Worm (Caenorhabditis elegans) whole organism, L4 larva: ENCODE measurements around the gene otpl-5.

ENCODE experiments used
- D1046.2 ChIP-seq: fragments of 200-800 bp; sonication (Bioruptor generic); IDR thresholded peaks from 2 replicates; pipeline ENCODE4 v1.3.6; 2022; ENCODE audit warnings: missing genetic modification characterization, missing compliant biosample characterization
- F44E2.7 ChIP-seq: fragments of 200-800 bp; sonication (Bioruptor generic); IDR thresholded peaks from 2 replicates; pipeline ENCODE4 v2.1.2; 2022; ENCODE audit warnings: missing genetic modification characterization, missing compliant biosample characterization
- ZK546.5 ChIP-seq, 2 experiments: sonication (generic microtip); optimal IDR thresholded peaks; 2 replicates each; lab custom pipeline; 2017; ENCODE audit warnings: missing biosample characterization in 2 of 2, missing genetic modification characterization in 2 of 2
- aha-1 ChIP-seq: fragments of 150-350 bp; peaks from one replicate; lab custom pipeline; 2014; ENCODE audit warnings: missing biosample characterization, missing genetic modification characterization
- arid-1 ChIP-seq: fragments of 200-800 bp; sonication (Bioruptor generic); conservative IDR thresholded peaks from 2 replicates; pipeline ENCODE4 v1.3.6; 2022; ENCODE audit warnings: missing genetic modification reagents, missing genetic modification characterization, missing compliant biosample characterization
- attf-4 ChIP-seq: sonication (generic microtip); optimal IDR thresholded peaks from 3 replicates; lab custom pipeline; 2017; ENCODE audit warnings: missing biosample characterization, missing genetic modification characterization
- ceh-32 ChIP-seq: sonication (generic microtip); optimal IDR thresholded peaks from 2 replicates; lab custom pipeline; 2016; ENCODE audit warnings: mild to moderate bottlenecking, missing genetic modification characterization, missing compliant biosample characterization; ENCODE audit not compliant: poor library complexity
- ceh-44 ChIP-seq: fragments of 200-800 bp; sonication (Bioruptor generic); IDR thresholded peaks from 2 replicates; pipeline ENCODE4 v1.3.6; 2022; ENCODE audit warnings: missing genetic modification reagents, missing genetic modification characterization, missing compliant biosample characterization
- ces-1 ChIP-seq: fragments of 150-350 bp; sonication (generic microtip); optimal IDR thresholded peaks from 4 replicates; lab custom pipeline; 2014; ENCODE audit warnings: missing biosample characterization, missing genetic modification reagents, missing genetic modification characterization
- cey-2 ChIP-seq: sonication (generic microtip); optimal IDR thresholded peaks from 3 replicates; lab custom pipeline; 2017; ENCODE audit warnings: missing genetic modification characterization, mild to moderate bottlenecking, missing compliant biosample characterization, antibody characterized with exemption, borderline replicate concordance; ENCODE audit not compliant: insufficient read depth
- daf-16 ChIP-seq, 3 experiments: sonication (generic microtip); optimal IDR thresholded peaks; 2 replicates each; lab custom pipeline; 2016 to 2017; ENCODE audit warnings: missing genetic modification characterization in 3 of 3, missing genetic modification reagents in 3 of 3, mild to moderate bottlenecking in 2 of 3, missing compliant biosample characterization in 2 of 3, missing biosample characterization in 1 of 3, moderate library complexity in 1 of 3
- dmd-6 ChIP-seq: fragments of 200-800 bp; sonication (Bioruptor generic); IDR thresholded peaks from 2 replicates; pipeline ENCODE4 v1.3.6; 2022; ENCODE audit warnings: missing genetic modification reagents, missing genetic modification characterization, missing compliant biosample characterization
- dpl-1 ChIP-seq: fragments of 150-350 bp; optimal IDR thresholded peaks from 2 replicates; lab custom pipeline; 2014; ENCODE audit warnings: missing biosample characterization, missing genetic modification reagents, missing genetic modification characterization
- hlh-11 ChIP-seq: fragments of 200-800 bp; sonication (Bioruptor generic); optimal IDR thresholded peaks from 2 replicates; lab custom pipeline; 2018; ENCODE audit warnings: mild to moderate bottlenecking, missing genetic modification characterization, missing compliant biosample characterization
- hmg-1.1 ChIP-seq: fragments of 200-800 bp; sonication (Bioruptor generic); IDR thresholded peaks from 2 replicates; pipeline ENCODE4 v1.3.6; 2022; ENCODE audit warnings: missing genetic modification reagents, missing genetic modification characterization, missing compliant biosample characterization
- lin-29 ChIP-seq: fragments of 200-800 bp; sonication (Bioruptor generic); IDR thresholded peaks from 2 replicates; pipeline ENCODE4 v1.3.6; 2022; ENCODE audit warnings: missing genetic modification reagents, missing genetic modification characterization, missing compliant biosample characterization
- lin-39 ChIP-seq: fragments of 150-350 bp; optimal IDR thresholded peaks from 2 replicates; lab custom pipeline; 2014; ENCODE audit warnings: missing biosample characterization, missing genetic modification reagents, missing genetic modification characterization
- madf-9 ChIP-seq: fragments of 200-800 bp; sonication (Bioruptor generic); conservative IDR thresholded peaks from 2 replicates; pipeline ENCODE4 v1.3.6; 2022; ENCODE audit warnings: missing genetic modification reagents, missing genetic modification characterization, missing compliant biosample characterization
- mdl-1 ChIP-seq, 2 experiments: fragments of 150-350 bp in 1 of 2; sonication (generic microtip) in 1 of 2; optimal IDR thresholded peaks; 2 replicates each; lab custom pipeline; 2014 to 2017; ENCODE audit warnings: missing biosample characterization in 2 of 2, missing genetic modification characterization in 2 of 2
- mes-2 ChIP-seq: sonication (generic microtip); optimal IDR thresholded peaks from 2 replicates; lab custom pipeline; 2016; ENCODE audit warnings: missing genotype, mild to moderate bottlenecking, missing genetic modification characterization, missing compliant biosample characterization; ENCODE audit not compliant: poor library complexity, severe bottlenecking
- nhr-102 ChIP-seq: sonication (generic microtip); optimal IDR thresholded peaks from 2 replicates; lab custom pipeline; 2016; ENCODE audit warnings: mild to moderate bottlenecking, missing genetic modification characterization, moderate library complexity, missing compliant biosample characterization
- nhr-11 ChIP-seq: fragments of 150-350 bp; optimal IDR thresholded peaks from 2 replicates; lab custom pipeline; 2014; ENCODE audit warnings: missing biosample characterization, missing genetic modification characterization
- nhr-28 ChIP-seq: fragments of 150-350 bp; optimal IDR thresholded peaks from 2 replicates; lab custom pipeline; 2014; ENCODE audit warnings: missing biosample characterization, missing genetic modification characterization
- nhr-41 ChIP-seq: fragments of 200-800 bp; sonication (Bioruptor generic); IDR thresholded peaks from 2 replicates; pipeline ENCODE4 v1.3.6; 2022; ENCODE audit warnings: missing genetic modification reagents, missing genetic modification characterization, missing compliant biosample characterization
- nhr-77 ChIP-seq: fragments of 150-350 bp; optimal IDR thresholded peaks from 2 replicates; lab custom pipeline; 2014; ENCODE audit warnings: missing biosample characterization, missing genetic modification characterization
- php-3 ChIP-seq: fragments of 200-800 bp; sonication (Bioruptor generic); IDR thresholded peaks from 2 replicates; pipeline ENCODE4 v1.3.6; 2022; ENCODE audit warnings: missing genetic modification reagents, missing genetic modification characterization, missing compliant biosample characterization
- rbr-2 ChIP-seq: sonication (generic microtip); optimal IDR thresholded peaks from 2 replicates; lab custom pipeline; 2016; ENCODE audit warnings: missing genotype, missing genetic modification characterization, missing compliant biosample characterization
- saeg-2 ChIP-seq: fragments of 200-800 bp; sonication (Bioruptor generic); IDR thresholded peaks from 2 replicates; pipeline ENCODE4 v1.3.6; 2022; ENCODE audit warnings: missing genetic modification reagents, missing genetic modification characterization, missing compliant biosample characterization
- skn-1 ChIP-seq: fragments of 150-350 bp; optimal IDR thresholded peaks from 2 replicates; lab custom pipeline; 2014; ENCODE audit warnings: missing biosample characterization, missing genetic modification characterization
- spr-3 ChIP-seq: fragments of 200-800 bp; sonication (Bioruptor generic); optimal IDR thresholded peaks from 2 replicates; lab custom pipeline; 2018; ENCODE audit warnings: mild to moderate bottlenecking, missing genetic modification characterization, missing compliant biosample characterization
- tag-97 ChIP-seq: fragments of 200-800 bp; sonication (Bioruptor generic); IDR thresholded peaks from 2 replicates; pipeline ENCODE4 v1.3.6; 2022; ENCODE audit warnings: missing genetic modification characterization, missing compliant biosample characterization
- tra-1 ChIP-seq: fragments of 200-800 bp; sonication (Bioruptor generic); IDR thresholded peaks from 2 replicates; pipeline ENCODE4 v1.3.6; 2022; ENCODE audit warnings: missing genetic modification reagents, missing genetic modification characterization, missing compliant biosample characterization
- unc-62 ChIP-seq, 3 experiments: fragments of 150-350 bp in 1 of 3; sonication (generic microtip); optimal IDR thresholded peaks in 2 of 3; peaks in 1 of 3; 1 replicate in 1 of 3; 2 replicates in 2 of 3; lab custom pipeline; 2014 to 2017; ENCODE audit warnings: missing biosample characterization in 3 of 3, missing genetic modification characterization in 3 of 3, missing genetic modification reagents in 3 of 3, missing genotype in 1 of 3
- zip-11 ChIP-seq: fragments of 200-800 bp; sonication (Bioruptor generic); IDR thresholded peaks from 2 replicates; pipeline ENCODE4 v1.3.6; 2022; ENCODE audit warnings: missing genetic modification characterization, missing compliant biosample characterization

otpl-5 gene

ce11 chrV:8513361-8513760 lies 16.0 kb upstream of the otpl-5 start, which contains the start of gene F45F2.9:
Gene F45F2.9, minus strand, starts transcription at chrV:8513461.
- TF ChIP-seq zip-11 (GFP tag; lab: Robert Waterston, UW) (no peak), daf-16 (GFP tag; optimal IDR thresholded peaks at IDR 0.05; lab: Kevin White, UChicago) (no peak), daf-16 (tag; optimal IDR thresholded peaks at IDR 0.05; lab: Kevin White, UChicago) (no peak), lin-39 (tag; lab: Kevin White, UChicago) (no peak), ceh-32 (tag; lab: Kevin White, UChicago) (no peak), ceh-44 (GFP tag; lab: Robert Waterston, UW) (no peak), nhr-77 (tag; lab: Kevin White, UChicago) (no peak), ces-1 (GFP tag; lab: Kevin White, UChicago) (no peak), D1046.2 (GFP tag; lab: Robert Waterston, UW) (no peak), spr-3 (GFP tag; lab: Kevin White, UChicago) (no peak), saeg-2 (GFP tag; lab: Robert Waterston, UW) (no peak), nhr-41 (no peak), tag-97 (GFP tag; lab: Robert Waterston, UW) (no peak), arid-1 (no peak), tra-1 (no peak), cey-2 (no peak), lin-29 (GFP tag; lab: Robert Waterston, UW) (no peak), hlh-11 (no peak), attf-4 (no peak), rbr-2 (tag; lab: Kevin White, UChicago) (no peak), php-3 (GFP tag; lab: Robert Waterston, UW) (no peak)

- no peak for TF ChIP-seq skn-1 (tag; lab: Kevin White, UChicago)
- TF ChIP-seq aha-1 (tag; lab: Kevin White, UChicago): peak; percentile 96
Measured at ce11 chrV:8516426-8516825, 12.9 kb upstream of the otpl-5 start.

DNA sequence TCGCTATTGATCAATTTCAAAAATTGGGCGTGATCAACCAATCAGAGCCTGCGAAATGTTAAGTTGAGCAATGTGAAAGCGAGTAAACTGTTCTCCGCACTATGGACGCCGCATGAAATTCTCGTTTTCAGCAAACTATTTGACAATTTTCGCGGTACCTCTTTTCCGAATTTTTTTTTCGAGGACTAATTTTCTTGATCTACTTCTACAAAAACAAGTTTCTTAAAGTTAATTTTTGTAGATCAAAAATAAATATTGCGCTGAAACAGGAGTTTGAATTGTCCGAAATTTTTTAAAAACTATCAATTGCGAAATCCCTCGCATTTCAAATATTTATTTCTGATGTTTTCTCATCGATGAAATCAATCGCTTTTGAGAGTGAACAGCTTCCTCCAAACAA lies 11.6 kb upstream of the otpl-5 start:
- no peak for TF ChIP-seq mes-2
- TF ChIP-seq unc-62 (GFP tag; optimal IDR thresholded peaks at IDR 0.05 in 1 of 2; lab: Kevin White, UChicago): peak in 1 of 2 experiments; percentile 82
- TF ChIP-seq unc-62 (tag; optimal IDR thresholded peaks at IDR 0.05; lab: Kevin White, UChicago): no peak
- TF ChIP-seq nhr-102 (tag; lab: Kevin White, UChicago): no peak

DNA sequence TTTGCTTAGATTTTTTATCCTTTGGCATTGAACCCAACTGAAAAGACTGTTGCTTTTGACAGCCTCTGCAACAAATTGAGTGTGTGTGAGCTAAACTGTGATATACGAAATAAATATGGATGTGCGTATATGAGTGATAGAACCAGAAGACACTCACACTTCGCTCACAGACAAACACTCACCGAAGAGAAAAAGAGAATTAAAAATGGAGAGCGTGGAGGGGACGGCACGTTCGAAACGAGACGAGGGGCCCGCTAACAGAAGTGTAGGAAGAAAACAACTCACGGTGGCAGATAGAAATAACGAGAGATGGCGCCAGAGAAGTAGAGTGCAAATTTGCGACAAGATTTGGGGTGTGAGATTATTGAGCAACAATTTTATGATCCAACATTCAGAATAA lies 11.0 kb upstream of the otpl-5 start:
- TF ChIP-seq dmd-6 (0 out of 2 replicates have a peak, but pooled peaks have one; percentile 14), mdl-1 (tag; optimal IDR thresholded peaks at IDR 0.05; lab: Kevin White, UChicago) (peak in 1 of 2 experiments; percentile 53), hmg-1.1 (GFP tag; lab: Robert Waterston, UW) (peak; percentile 49; the same call in 1 of the 2 replicates), lin-29 (GFP tag; lab: Robert Waterston, UW) (no peak), mes-2 (peak; percentile 39), unc-62 (GFP tag; optimal IDR thresholded peaks at IDR 0.05 in 1 of 2; lab: Kevin White, UChicago) (peak in 1 of 2 experiments; percentile 97), unc-62 (tag; optimal IDR thresholded peaks at IDR 0.05; lab: Kevin White, UChicago) (no peak), aha-1 (tag; lab: Kevin White, UChicago) (peak; percentile 93), nhr-11 (tag; lab: Kevin White, UChicago) (peak; percentile 44), ZK546.5 (tag; optimal IDR thresholded peaks at IDR 0.05; lab: Kevin White, UChicago) (no peak), madf-9 (GFP tag; lab: Robert Waterston, UW) (no peak), rbr-2 (tag; lab: Kevin White, UChicago) (peak; percentile 59), nhr-28 (peak; percentile 11), dpl-1 (GFP tag; lab: Kevin White, UChicago) (peak; percentile 18), F44E2.7 (no peak)
